Fruit fly (Drosophila melanogaster) whole organism, embryonic: ENCODE data around the gene CG7381.
A peak's percentile ranks its signal among the peaks of the same experiment; 100 is the strongest.

Source experiments
- CG12071 ChIP-seq: fragments of 200-800 bp; sonication (Bioruptor generic); optimal IDR thresholded peaks from 3 replicates; lab custom pipeline; 2018; ENCODE audit warnings: missing biosample characterization, mild to moderate bottlenecking, missing genetic modification characterization
- CG12104 ChIP-seq: fragments of 200-800 bp; sonication (Bioruptor generic); optimal IDR thresholded peaks from 3 replicates; lab custom pipeline; 2016; ENCODE audit warnings: missing biosample characterization, missing genetic modification characterization
- CG12659 ChIP-seq: fragments of 200-800 bp; sonication (Bioruptor generic); optimal IDR thresholded peaks from 3 replicates; lab custom pipeline; 2017; ENCODE audit warnings: mild to moderate bottlenecking, missing biosample characterization, missing genetic modification reagents, missing genetic modification characterization
- CG15514 ChIP-seq: fragments of 200-800 bp; sonication (Bioruptor generic); optimal IDR thresholded peaks from 3 replicates; lab custom pipeline; 2017; ENCODE audit warnings: missing biosample characterization, missing genetic modification characterization, mild to moderate bottlenecking, moderate library complexity, missing genetic modification reagents
- CG15601 ChIP-seq: fragments of 200-800 bp; sonication (Bioruptor generic); optimal IDR thresholded peaks from 3 replicates; lab custom pipeline; 2019; ENCODE audit warnings: missing biosample characterization, mild to moderate bottlenecking, missing genetic modification characterization, moderate library complexity
- CG17829 ChIP-seq: fragments of 200-800 bp; optimal IDR thresholded peaks from 2 replicates; lab custom pipeline; 2019; ENCODE audit warnings: missing biosample characterization, mild to moderate bottlenecking, missing genetic modification characterization, moderate library complexity
- CG1792 ChIP-seq: fragments of 200-800 bp; sonication (Bioruptor generic); optimal IDR thresholded peaks from 2 replicates; lab custom pipeline; 2016; ENCODE audit warnings: missing biosample characterization, missing genetic modification characterization
- CG18262 ChIP-seq: fragments of 200-800 bp; optimal IDR thresholded peaks from 3 replicates; lab custom pipeline; 2019; ENCODE audit warnings: missing biosample characterization, mild to moderate bottlenecking, missing genetic modification characterization, moderate library complexity
- CG2116 ChIP-seq: fragments of 200-800 bp; sonication (Bioruptor generic); optimal IDR thresholded peaks from 3 replicates; lab custom pipeline; 2018; ENCODE audit warnings: missing biosample characterization, mild to moderate bottlenecking, missing genetic modification characterization
- CG34224 ChIP-seq: fragments of 200-800 bp; sonication (Bioruptor generic); IDR thresholded peaks from 3 replicates; pipeline ENCODE4 v1.3.6; 2022; ENCODE audit warnings: missing biosample characterization, missing genetic modification characterization; ENCODE audit not compliant: partially characterized antibody
- CG3995 ChIP-seq: fragments of 200-800 bp; sonication (Bioruptor generic); optimal IDR thresholded peaks from 3 replicates; lab custom pipeline; 2016; ENCODE audit warnings: missing biosample characterization, missing genetic modification characterization
- CG5245 ChIP-seq: fragments of 200-800 bp; sonication (Bioruptor generic); optimal IDR thresholded peaks from 3 replicates; lab custom pipeline; 2016; ENCODE audit warnings: missing biosample characterization, missing genetic modification characterization
- CG6175 ChIP-seq: fragments of 200-800 bp; sonication (Bioruptor generic); IDR thresholded peaks from 3 replicates; pipeline ENCODE4 v1.3.6; 2022; ENCODE audit warnings: missing biosample characterization, missing genetic modification characterization
- CG7786 ChIP-seq: fragments of 200-800 bp; sonication (Bioruptor generic); optimal IDR thresholded peaks from 2 replicates; lab custom pipeline; 2016; ENCODE audit warnings: missing biosample characterization, missing genetic modification characterization
- CG7928 ChIP-seq: fragments of 200-800 bp; sonication (Bioruptor generic); optimal IDR thresholded peaks from 2 replicates; lab custom pipeline; 2017; ENCODE audit warnings: missing biosample characterization, mild to moderate bottlenecking, missing genetic modification characterization
- CG7963 ChIP-seq: fragments of 200-800 bp; sonication (Bioruptor generic); IDR thresholded peaks from 3 replicates; pipeline ENCODE4 v1.3.6; 2022; ENCODE audit warnings: missing biosample characterization, missing genetic modification characterization; ENCODE audit not compliant: partially characterized antibody
- CG8359 ChIP-seq: fragments of 200-800 bp; sonication (Bioruptor generic); optimal IDR thresholded peaks from 2 replicates; lab custom pipeline; 2017; ENCODE audit warnings: missing biosample characterization, mild to moderate bottlenecking, missing genetic modification characterization, borderline replicate concordance
- CG9797 ChIP-seq: fragments of 200-800 bp; sonication (Bioruptor generic); optimal IDR thresholded peaks from 3 replicates; lab custom pipeline; 2018; ENCODE audit warnings: missing biosample characterization, mild to moderate bottlenecking, missing genetic modification characterization
- CG9817 ChIP-seq: fragments of 200-800 bp; sonication (Bioruptor generic); optimal IDR thresholded peaks from 2 replicates; lab custom pipeline; 2018; ENCODE audit warnings: missing biosample characterization, mild to moderate bottlenecking, missing genetic modification characterization, moderate library complexity
- Dad ChIP-seq: fragments of 200-800 bp; sonication (Bioruptor generic); optimal IDR thresholded peaks from 3 replicates; lab custom pipeline; 2016; ENCODE audit warnings: missing biosample characterization, missing genetic modification characterization
- Dip3 ChIP-seq: fragments of 200-800 bp; sonication (Bioruptor generic); optimal IDR thresholded peaks from 3 replicates; lab custom pipeline; 2016; ENCODE audit warnings: missing biosample characterization, missing genetic modification characterization
- Doc3 ChIP-seq: fragments of 200-800 bp; sonication (Bioruptor generic); IDR thresholded peaks from 3 replicates; pipeline ENCODE4 v1.3.6; 2022; ENCODE audit warnings: missing biosample characterization, missing genetic modification characterization; ENCODE audit not compliant: partially characterized antibody
- Dref ChIP-seq: fragments of 200-800 bp; sonication (Bioruptor generic); IDR thresholded peaks from 2 replicates; pipeline ENCODE4 v1.3.6; 2022; ENCODE audit warnings: missing biosample characterization, missing genetic modification characterization
- Drgx ChIP-seq: fragments of 200-800 bp; sonication (Bioruptor generic); IDR thresholded peaks from 2 replicates; pipeline ENCODE4 v1.3.6; 2022; ENCODE audit warnings: missing biosample characterization, missing genetic modification characterization
- HLH4C ChIP-seq: fragments of 200-800 bp; sonication (Bioruptor generic); IDR thresholded peaks from 3 replicates; pipeline ENCODE4 v1.3.6; 2022; ENCODE audit warnings: missing biosample characterization, missing genetic modification characterization; ENCODE audit not compliant: partially characterized antibody
- NC2α ChIP-seq: fragments of 200-800 bp; sonication (Bioruptor generic); optimal IDR thresholded peaks from 2 replicates; lab custom pipeline; 2016; ENCODE audit warnings: missing biosample characterization, missing genetic modification characterization
- Oli ChIP-seq: fragments of 200-800 bp; sonication (Bioruptor generic); optimal IDR thresholded peaks from 2 replicates; lab custom pipeline; 2018; ENCODE audit warnings: missing biosample characterization, mild to moderate bottlenecking, missing genetic modification characterization, moderate library complexity
- Rfx ChIP-seq: fragments of 200-800 bp; sonication (Bioruptor generic); IDR thresholded peaks from 2 replicates; pipeline ENCODE4 v1.3.6; 2022; ENCODE audit warnings: missing biosample characterization, missing genetic modification characterization
- Sin3A ChIP-seq: fragments of >200 bp; optimal IDR thresholded peaks from 2 replicates; lab custom pipeline; 2018
- TFAM ChIP-seq: fragments of 200-800 bp; sonication (Bioruptor generic); optimal IDR thresholded peaks from 2 replicates; lab custom pipeline; 2017; ENCODE audit warnings: missing biosample characterization, missing genetic modification characterization, inconsistent platforms
- abd-A ChIP-seq: fragments of 200-800 bp; sonication (Bioruptor generic); optimal IDR thresholded peaks from 3 replicates; lab custom pipeline; 2019; ENCODE audit warnings: missing biosample characterization, mild to moderate bottlenecking, missing genetic modification characterization, moderate library complexity
- amos ChIP-seq: fragments of 200-800 bp; sonication (Bioruptor generic); IDR thresholded peaks from 2 replicates; pipeline ENCODE4 v1.3.6; 2022; ENCODE audit warnings: missing biosample characterization, missing genetic modification characterization; ENCODE audit not compliant: partially characterized antibody
- ato ChIP-seq: fragments of 200-800 bp; sonication (Bioruptor generic); IDR thresholded peaks from 2 replicates; pipeline ENCODE4 v1.3.6; 2022; ENCODE audit warnings: missing biosample characterization, missing genetic modification characterization; ENCODE audit not compliant: partially characterized antibody
- btn ChIP-seq: fragments of 200-800 bp; sonication (Bioruptor generic); optimal IDR thresholded peaks from 2 replicates; lab custom pipeline; 2016; ENCODE audit warnings: missing biosample characterization, missing genetic modification characterization
- dm ChIP-seq: fragments of 200-800 bp; sonication (Bioruptor generic); optimal IDR thresholded peaks from 3 replicates; lab custom pipeline; 2016; ENCODE audit warnings: missing biosample characterization, missing genetic modification characterization
- gfzf ChIP-seq: fragments of 200-800 bp; sonication (Bioruptor generic); optimal IDR thresholded peaks from 2 replicates; lab custom pipeline; 2016; ENCODE audit warnings: missing biosample characterization, mild to moderate bottlenecking, missing genetic modification characterization, moderate library complexity
- grn ChIP-seq: fragments of 200-800 bp; sonication (Bioruptor generic); optimal IDR thresholded peaks from 3 replicates; lab custom pipeline; 2017; ENCODE audit warnings: missing biosample characterization, missing genetic modification characterization
- gsb ChIP-seq: fragments of 200-800 bp; sonication (Bioruptor generic); IDR thresholded peaks from 2 replicates; pipeline ENCODE4 v1.3.6; 2022; ENCODE audit warnings: missing biosample characterization, missing genetic modification characterization
- hb ChIP-seq: fragments of 200-800 bp; sonication (Bioruptor generic); IDR thresholded peaks from 3 replicates; pipeline ENCODE4 v1.3.6; 2022; ENCODE audit warnings: missing biosample characterization, missing genetic modification characterization; ENCODE audit not compliant: partially characterized antibody
- hbn ChIP-seq: fragments of 200-800 bp; sonication (Bioruptor generic); IDR thresholded peaks from 2 replicates; pipeline ENCODE4 v1.3.6; 2022; ENCODE audit warnings: missing biosample characterization, missing genetic modification characterization; ENCODE audit not compliant: partially characterized antibody
- kay ChIP-seq: fragments of 200-800 bp; sonication (Bioruptor generic); optimal IDR thresholded peaks from 2 replicates; lab custom pipeline; 2016; ENCODE audit warnings: missing biosample characterization, missing genetic modification characterization
- knrl ChIP-seq: fragments of 200-800 bp; sonication (Bioruptor generic); IDR thresholded peaks from 3 replicates; pipeline ENCODE4 v1.3.6; 2022; ENCODE audit warnings: missing biosample characterization, missing genetic modification characterization; ENCODE audit not compliant: partially characterized antibody
- lbe ChIP-seq: fragments of 200-800 bp; sonication (Bioruptor generic); optimal IDR thresholded peaks from 2 replicates; lab custom pipeline; 2016; ENCODE audit warnings: missing biosample characterization, mild to moderate bottlenecking, missing genetic modification characterization
- nerfin-1 ChIP-seq: fragments of 200-800 bp; sonication (Bioruptor generic); optimal IDR thresholded peaks from 3 replicates; lab custom pipeline; 2019; ENCODE audit warnings: missing biosample characterization, mild to moderate bottlenecking, missing genetic modification characterization, moderate library complexity
- pho ChIP-seq: fragments of 200-800 bp; sonication (Bioruptor generic); optimal IDR thresholded peaks from 2 replicates; lab custom pipeline; 2016; ENCODE audit warnings: missing biosample characterization, missing genetic modification characterization
- phol ChIP-seq: fragments of 200-800 bp; sonication (Bioruptor generic); optimal IDR thresholded peaks from 3 replicates; lab custom pipeline; 2018; ENCODE audit warnings: missing biosample characterization, mild to moderate bottlenecking, missing genetic modification characterization, moderate library complexity
- pzg ChIP-seq: fragments of 200-800 bp; sonication (Bioruptor generic); optimal IDR thresholded peaks from 3 replicates; lab custom pipeline; 2018; ENCODE audit warnings: missing biosample characterization, mild to moderate bottlenecking, missing genetic modification characterization, moderate library complexity
- sna ChIP-seq: fragments of 200-800 bp; sonication (Bioruptor generic); IDR thresholded peaks from 2 replicates; pipeline ENCODE4 v1.3.6; 2022; ENCODE audit warnings: missing biosample characterization, missing genetic modification characterization; ENCODE audit not compliant: partially characterized antibody

The CG7381 gene

DNA sequence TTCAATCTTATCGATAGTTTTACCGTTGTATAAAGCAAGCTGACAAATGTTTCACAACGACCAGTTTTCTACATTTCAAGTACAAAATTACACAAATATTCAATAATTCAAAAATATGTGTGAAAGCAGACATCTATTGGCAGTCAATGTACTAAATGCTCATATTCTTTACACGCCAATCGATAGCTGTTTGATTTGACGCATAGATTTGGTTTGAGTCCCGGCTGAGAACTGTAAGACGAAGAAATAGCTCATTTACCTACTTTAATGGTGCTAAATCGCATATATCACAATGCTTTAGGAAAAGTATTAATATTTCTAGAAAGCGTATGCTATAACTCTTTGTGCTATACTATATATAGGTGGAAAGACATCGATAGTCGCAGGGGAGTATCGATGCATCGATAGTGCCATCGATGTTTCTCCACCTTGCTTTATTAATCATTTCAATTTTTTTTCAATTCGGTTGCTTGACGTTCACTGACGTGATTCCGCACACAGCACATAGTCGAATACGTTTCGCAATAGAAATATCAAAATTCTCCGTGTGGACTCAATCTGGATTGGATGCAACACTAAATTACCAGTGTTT, 3.5 kb upstream of the CG7381 start, which contains the start of gene Paip2 (continued):
- TF ChIP-seq CG9817 (tag; lab: Kevin White, UChicago), result no peak
- TF ChIP-seq nerfin-1, result peak; percentile 31
- TF ChIP-seq ato (GFP tag; lab: Robert Waterston, UW), result peak; percentile 93
- peak; percentile 39 for TF ChIP-seq dm (GFP tag; lab: Kevin White, UChicago)
- 0 out of 2 replicates have a peak, but pooled peaks have one; percentile 23 for TF ChIP-seq Rfx (GFP tag; lab: Robert Waterston, UW)
- peak; percentile 99 for TF ChIP-seq knrl (GFP tag; lab: Robert Waterston, UW)
- no peak for TF ChIP-seq gsb (GFP tag; lab: Robert Waterston, UW)
- peak; percentile 53 for TF ChIP-seq gfzf (GFP tag; lab: Kevin White, UChicago)
- TF ChIP-seq Doc3 (GFP tag; lab: Robert Waterston, UW), result peak; percentile 98
- TF ChIP-seq TFAM (GFP tag; lab: Kevin White, UChicago), result no peak
- TF ChIP-seq Sin3A (lab: Kevin White, UChicago), result peak; percentile 79
- TF ChIP-seq phol (tag; lab: Kevin White, UChicago), result peak; percentile 64
- TF ChIP-seq CG9797 (GFP tag; lab: Kevin White, UChicago), result peak; percentile 43
- peak; percentile 99 for TF ChIP-seq sna (GFP tag; lab: Robert Waterston, UW)
- TF ChIP-seq NC2α (GFP tag; lab: Kevin White, UChicago), result no peak
- TF ChIP-seq CG12659 (GFP tag; lab: Kevin White, UChicago), result peak; percentile 70
- peak; percentile 68 for TF ChIP-seq grn (GFP tag; lab: Kevin White, UChicago)
- peak; percentile 35 for TF ChIP-seq Dad (GFP tag; lab: Kevin White, UChicago)
- peak; percentile 8 for TF ChIP-seq pho (GFP tag; lab: Kevin White, UChicago)
- peak; percentile 94 for TF ChIP-seq CG7963 (GFP tag; lab: Robert Waterston, UW)
- no peak for TF ChIP-seq CG8359 (GFP tag; lab: Kevin White, UChicago)
- peak; percentile 67 for TF ChIP-seq CG15514 (GFP tag; lab: Kevin White, UChicago)
- no peak for TF ChIP-seq Oli (tag; lab: Kevin White, UChicago)
- peak; percentile 4 for TF ChIP-seq CG3995
- TF ChIP-seq pzg (GFP tag; lab: Kevin White, UChicago), result peak; percentile 87
- TF ChIP-seq btn (GFP tag; lab: Kevin White, UChicago), result no peak
- TF ChIP-seq Dip3 (GFP tag; lab: Kevin White, UChicago), result peak; percentile 9
- peak; percentile 98 for TF ChIP-seq hbn (GFP tag; lab: Robert Waterston, UW)
- no peak for TF ChIP-seq Drgx
- peak; percentile 99 for TF ChIP-seq HLH4C (GFP tag; lab: Robert Waterston, UW)
- peak; percentile 61 for TF ChIP-seq CG17829 (tag; lab: Kevin White, UChicago)
- TF ChIP-seq CG2116, result peak; percentile 90
- peak; percentile 17 for TF ChIP-seq kay (GFP tag; lab: Kevin White, UChicago)
- peak; percentile 82 for TF ChIP-seq Dref (GFP tag; lab: Robert Waterston, UW)
- TF ChIP-seq CG12071, result no peak
- peak; percentile 34 for TF ChIP-seq CG12104
- no peak for TF ChIP-seq CG7928 (GFP tag; lab: Kevin White, UChicago)
- TF ChIP-seq CG18262 (tag; lab: Kevin White, UChicago), result peak; percentile 2
- peak; percentile 85 for TF ChIP-seq abd-A (tag; lab: Kevin White, UChicago)
- peak; percentile 3 for TF ChIP-seq CG1792 (GFP tag; lab: Kevin White, UChicago)
- peak; percentile 98 for TF ChIP-seq hb
- no peak for TF ChIP-seq CG5245
- peak; percentile 98 for TF ChIP-seq CG34224 (GFP tag; lab: Robert Waterston, UW)
- TF ChIP-seq CG7786, result peak; percentile 9
- peak; percentile 16 for TF ChIP-seq lbe (GFP tag; lab: Kevin White, UChicago)
- TF ChIP-seq amos, result peak; percentile 95
- no peak for TF ChIP-seq CG6175 (GFP tag; lab: Robert Waterston, UW)
- TF ChIP-seq CG15601 (tag; lab: Kevin White, UChicago), result peak; percentile 77
